Fruit fly (Drosophila melanogaster) whole organism, embryonic: ENCODE data around the gene RIOK2.

Experiments
- Abd-B ChIP-seq: fragments of 200-800 bp; sonication (Bioruptor generic); optimal IDR thresholded peaks from 2 replicates; lab custom pipeline; 2018; ENCODE audit warnings: missing biosample characterization, mild to moderate bottlenecking, missing genetic modification characterization, moderate library complexity
- CG11093 ChIP-seq: fragments of 200-800 bp; sonication (Bioruptor generic); IDR thresholded peaks from 3 replicates; pipeline ENCODE4 v1.3.6; 2022; ENCODE audit warnings: missing biosample characterization, missing genetic modification characterization
- CG11696 ChIP-seq: fragments of 200-800 bp; sonication (Bioruptor generic); IDR thresholded peaks from 2 replicates; pipeline ENCODE4 v1.3.6; 2022; ENCODE audit warnings: missing biosample characterization, missing genetic modification characterization
- CG12236 ChIP-seq: fragments of 200-800 bp; sonication (Bioruptor generic); optimal IDR thresholded peaks from 2 replicates; lab custom pipeline; 2016; ENCODE audit warnings: missing biosample characterization, missing genetic modification characterization
- CG13123 ChIP-seq: fragments of 200-800 bp; sonication (Bioruptor generic); optimal IDR thresholded peaks from 2 replicates; lab custom pipeline; 2016; ENCODE audit warnings: missing biosample characterization, missing genetic modification characterization
- CG13624 ChIP-seq: fragments of 200-800 bp; sonication (Bioruptor generic); optimal IDR thresholded peaks from 2 replicates; lab custom pipeline; 2016; ENCODE audit warnings: missing biosample characterization, missing genetic modification characterization
- CG15073 ChIP-seq: fragments of 200-800 bp; sonication (Bioruptor generic); optimal IDR thresholded peaks from 2 replicates; lab custom pipeline; 2016; ENCODE audit warnings: missing biosample characterization, missing genetic modification characterization
- CG15514 ChIP-seq: fragments of 200-800 bp; sonication (Bioruptor generic); optimal IDR thresholded peaks from 3 replicates; lab custom pipeline; 2017; ENCODE audit warnings: missing biosample characterization, missing genetic modification characterization, mild to moderate bottlenecking, moderate library complexity, missing genetic modification reagents
- CG1602 ChIP-seq: fragments of 200-800 bp; sonication (Bioruptor generic); optimal IDR thresholded peaks from 3 replicates; lab custom pipeline; 2016; ENCODE audit warnings: missing biosample characterization, missing genetic modification characterization
- CG16779 ChIP-seq: fragments of 200-800 bp; sonication (Bioruptor generic); IDR thresholded peaks from 2 replicates; pipeline ENCODE4 v1.3.6; 2022; ENCODE audit warnings: missing biosample characterization, missing genetic modification characterization
- CG17186 ChIP-seq: fragments of 200-800 bp; sonication (Bioruptor generic); optimal IDR thresholded peaks from 3 replicates; lab custom pipeline; 2017; ENCODE audit warnings: missing biosample characterization, missing genetic modification reagents, missing genetic modification characterization
- CG17359 ChIP-seq: fragments of 200-800 bp; sonication (Bioruptor generic); optimal IDR thresholded peaks from 3 replicates; lab custom pipeline; 2018; ENCODE audit warnings: missing biosample characterization, mild to moderate bottlenecking, missing genetic modification characterization, moderate library complexity
- CG2202 ChIP-seq: fragments of 200-800 bp; sonication (Bioruptor generic); optimal IDR thresholded peaks from 2 replicates; lab custom pipeline; 2018; ENCODE audit warnings: missing biosample characterization, mild to moderate bottlenecking, missing genetic modification characterization
- CG3838 ChIP-seq: fragments of 200-800 bp; sonication (Bioruptor generic); optimal IDR thresholded peaks from 3 replicates; lab custom pipeline; 2016; ENCODE audit warnings: missing biosample characterization, missing genetic modification characterization
- CG4282 ChIP-seq: fragments of 200-800 bp; sonication (Bioruptor generic); optimal IDR thresholded peaks from 2 replicates; lab custom pipeline; 2016; ENCODE audit warnings: missing biosample characterization, missing genetic modification characterization
- CG4707 ChIP-seq: fragments of 200-800 bp; sonication (Bioruptor generic); optimal IDR thresholded peaks from 2 replicates; lab custom pipeline; 2018; ENCODE audit warnings: missing biosample characterization, mild to moderate bottlenecking, missing genetic modification characterization, moderate library complexity
- CG6272 ChIP-seq: fragments of 200-800 bp; sonication (Bioruptor generic); IDR thresholded peaks from 2 replicates; pipeline ENCODE4 v1.3.6; 2022; ENCODE audit warnings: missing biosample characterization, missing genetic modification characterization
- CG7928 ChIP-seq: fragments of 200-800 bp; sonication (Bioruptor generic); optimal IDR thresholded peaks from 2 replicates; lab custom pipeline; 2017; ENCODE audit warnings: missing biosample characterization, mild to moderate bottlenecking, missing genetic modification characterization
- CG8924 ChIP-seq: fragments of 200-800 bp; optimal IDR thresholded peaks from 3 replicates; lab custom pipeline; 2019; ENCODE audit warnings: missing biosample characterization, mild to moderate bottlenecking, missing genetic modification characterization, moderate library complexity
- CG8944 ChIP-seq: fragments of 200-800 bp; sonication (Bioruptor generic); optimal IDR thresholded peaks from 3 replicates; lab custom pipeline; 2016; ENCODE audit warnings: missing biosample characterization, missing genetic modification characterization
- CkIIα-i1 ChIP-seq: fragments of 200-800 bp; sonication (Bioruptor generic); IDR thresholded peaks from 2 replicates; pipeline ENCODE4 v1.3.6; 2022; ENCODE audit warnings: missing biosample characterization, missing genetic modification characterization
- D ChIP-seq, 2 experiments: fragments of 200-800 bp in 1 of 2; fragments of >200 bp in 1 of 2; sonication (Bioruptor generic) in 1 of 2; optimal IDR thresholded peaks; 2 replicates in 1 of 2; 3 replicates in 1 of 2; lab custom pipeline; 2017; ENCODE audit warnings: mild to moderate bottlenecking in 1 of 2, missing biosample characterization in 1 of 2, missing genetic modification characterization in 1 of 2, missing genetic modification reagents in 1 of 2
- D19B ChIP-seq: fragments of 200-800 bp; sonication (Bioruptor generic); optimal IDR thresholded peaks from 2 replicates; lab custom pipeline; 2017; ENCODE audit warnings: missing biosample characterization, mild to moderate bottlenecking, missing genetic modification characterization
- Dbx ChIP-seq: fragments of 200-800 bp; sonication (Bioruptor generic); IDR thresholded peaks from 3 replicates; pipeline ENCODE4 v1.3.6; 2022; ENCODE audit warnings: missing biosample characterization, missing genetic modification characterization
- Dp ChIP-seq: fragments of 200-800 bp; sonication (Bioruptor generic); optimal IDR thresholded peaks from 2 replicates; lab custom pipeline; 2018; ENCODE audit warnings: missing biosample characterization, mild to moderate bottlenecking, missing genetic modification characterization, moderate library complexity
- Drgx ChIP-seq: fragments of 200-800 bp; sonication (Bioruptor generic); IDR thresholded peaks from 2 replicates; pipeline ENCODE4 v1.3.6; 2022; ENCODE audit warnings: missing biosample characterization, missing genetic modification characterization
- H15 ChIP-seq: fragments of 200-800 bp; sonication (Bioruptor generic); IDR thresholded peaks from 3 replicates; pipeline ENCODE4 v1.3.6; 2022; ENCODE audit warnings: missing biosample characterization, missing genetic modification characterization
- HLH54F ChIP-seq: fragments of 200-800 bp; sonication (Bioruptor generic); optimal IDR thresholded peaks from 3 replicates; lab custom pipeline; 2016; ENCODE audit warnings: missing biosample characterization, missing genetic modification characterization
- HmgZ ChIP-seq: fragments of 200-800 bp; sonication (Bioruptor generic); optimal IDR thresholded peaks from 2 replicates; lab custom pipeline; 2018; ENCODE audit warnings: missing biosample characterization, mild to moderate bottlenecking, missing genetic modification characterization
- Hsf ChIP-seq: fragments of 200-800 bp; sonication (Bioruptor generic); optimal IDR thresholded peaks from 3 replicates; lab custom pipeline; 2016; ENCODE audit warnings: missing biosample characterization, missing genetic modification characterization
- Med ChIP-seq: fragments of 200-800 bp; sonication (Bioruptor generic); peaks from one replicate; lab custom pipeline; 2016; ENCODE audit warnings: missing biosample characterization, missing genetic modification characterization, mild to moderate bottlenecking, inconsistent platforms, moderate library complexity
- NFAT ChIP-seq: fragments of 200-800 bp; sonication (Bioruptor generic); IDR thresholded peaks from 2 replicates; pipeline ENCODE4 v1.3.6; 2022; ENCODE audit warnings: missing biosample characterization, missing genetic modification characterization
- Oaz ChIP-seq: fragments of 200-800 bp; sonication (Bioruptor generic); IDR thresholded peaks from 2 replicates; pipeline ENCODE4 v1.3.6; 2022; ENCODE audit warnings: missing biosample characterization, missing genetic modification characterization
- Rfx ChIP-seq: fragments of 200-800 bp; sonication (Bioruptor generic); IDR thresholded peaks from 2 replicates; pipeline ENCODE4 v1.3.6; 2022; ENCODE audit warnings: missing biosample characterization, missing genetic modification characterization
- Sry-β ChIP-seq: fragments of 200-800 bp; sonication (Bioruptor generic); optimal IDR thresholded peaks from 2 replicates; lab custom pipeline; 2018; ENCODE audit warnings: missing biosample characterization, mild to moderate bottlenecking, missing genetic modification characterization, moderate library complexity
- Stat92E ChIP-seq, 3 experiments: fragments of >200 bp in 2 of 3; fragments of 200-800 bp in 1 of 3; sonication (Bioruptor generic) in 1 of 3; optimal IDR thresholded peaks; 2 replicates each; lab custom pipeline; 2017 to 2019; ENCODE audit warnings: missing biosample characterization in 3 of 3, missing genetic modification characterization in 3 of 3, mild to moderate bottlenecking in 1 of 3, moderate library complexity in 1 of 3
- Xrp1 ChIP-seq: fragments of 200-800 bp; sonication (Bioruptor generic); IDR thresholded peaks from 2 replicates; pipeline ENCODE4 v1.3.6; 2022; ENCODE audit warnings: missing biosample characterization, missing genetic modification characterization
- ab ChIP-seq: fragments of 200-800 bp; sonication (Bioruptor generic); optimal IDR thresholded peaks from 2 replicates; lab custom pipeline; 2016; ENCODE audit warnings: missing biosample characterization, missing genetic modification characterization
- aop ChIP-seq: fragments of 200-800 bp; sonication (Bioruptor generic); IDR thresholded peaks from 2 replicates; pipeline ENCODE4 v1.3.6; 2022; ENCODE audit warnings: missing biosample characterization, missing genetic modification characterization
- ara ChIP-seq: fragments of 200-800 bp; sonication (Bioruptor generic); IDR thresholded peaks from 2 replicates; pipeline ENCODE4 v1.3.6; 2022; ENCODE audit warnings: missing biosample characterization, missing genetic modification characterization
- crol ChIP-seq: fragments of 200-800 bp; sonication (Bioruptor generic); IDR thresholded peaks from 2 replicates; pipeline ENCODE4 v1.3.6; 2022; ENCODE audit warnings: missing biosample characterization, missing genetic modification characterization
- dan ChIP-seq: fragments of 200-800 bp; sonication (Bioruptor generic); IDR thresholded peaks from 2 replicates; pipeline ENCODE4 v1.3.6; 2022; ENCODE audit warnings: missing biosample characterization, missing genetic modification characterization
- disco-r ChIP-seq: fragments of 200-800 bp; sonication (Bioruptor generic); optimal IDR thresholded peaks from 2 replicates; lab custom pipeline; 2016; ENCODE audit warnings: missing biosample characterization, missing genetic modification characterization
- fd64A ChIP-seq: fragments of 200-800 bp; sonication (Bioruptor generic); optimal IDR thresholded peaks from 3 replicates; lab custom pipeline; 2018; ENCODE audit warnings: missing biosample characterization, mild to moderate bottlenecking, missing genetic modification characterization
- fu2 ChIP-seq: fragments of 200-800 bp; sonication (Bioruptor generic); optimal IDR thresholded peaks from 2 replicates; lab custom pipeline; 2016; ENCODE audit warnings: missing biosample characterization, missing genetic modification characterization
- gcm ChIP-seq: fragments of 200-800 bp; sonication (Bioruptor generic); optimal IDR thresholded peaks from 2 replicates; lab custom pipeline; 2019; ENCODE audit warnings: missing biosample characterization, mild to moderate bottlenecking, missing genetic modification characterization, moderate library complexity
- gfzf ChIP-seq: fragments of 200-800 bp; sonication (Bioruptor generic); optimal IDR thresholded peaks from 2 replicates; lab custom pipeline; 2016; ENCODE audit warnings: missing biosample characterization, mild to moderate bottlenecking, missing genetic modification characterization, moderate library complexity
- hbn ChIP-seq: fragments of 200-800 bp; sonication (Bioruptor generic); IDR thresholded peaks from 2 replicates; pipeline ENCODE4 v1.3.6; 2022; ENCODE audit warnings: missing biosample characterization, missing genetic modification characterization; ENCODE audit not compliant: partially characterized antibody
- lilli ChIP-seq: fragments of 200-800 bp; sonication (Bioruptor generic); optimal IDR thresholded peaks from 3 replicates; lab custom pipeline; 2016; ENCODE audit warnings: missing biosample characterization, missing genetic modification characterization
- pnt ChIP-seq: fragments of 200-800 bp; sonication (Bioruptor generic); optimal IDR thresholded peaks from 3 replicates; lab custom pipeline; 2016; ENCODE audit warnings: missing biosample characterization, missing genetic modification characterization
- unpg ChIP-seq: fragments of 200-800 bp; sonication (Bioruptor generic); optimal IDR thresholded peaks from 3 replicates; lab custom pipeline; 2018; ENCODE audit warnings: missing biosample characterization, mild to moderate bottlenecking, missing genetic modification characterization, moderate library complexity

RIOK2 gene

dm6 chr3R:25262322-25262761 lies 3.3 kb upstream of the RIOK2 start, which contains the start of the genes Kdsr and CG11858 (continued):
- TF ChIP-seq CG2202 (tag; lab: Kevin White, UChicago) (peak; percentile 7), CG3838 (GFP tag; lab: Kevin White, UChicago) (peak; percentile 42), disco-r (peak; percentile 31), CG1602 (GFP tag; lab: Kevin White, UChicago) (peak; percentile 12), CG12236 (GFP tag; lab: Kevin White, UChicago) (no peak), Rfx (GFP tag; lab: Robert Waterston, UW) (peak; percentile 85), ab (GFP tag; lab: Kevin White, UChicago) (no peak), gfzf (GFP tag; lab: Kevin White, UChicago) (peak; percentile 66), ara (GFP tag; lab: Robert Waterston, UW) (peak; percentile 57; the same call in 1 of the 2 replicates), D (optimal IDR thresholded peaks at IDR 0.05; lab: Kevin White, UChicago) (no peak), D (GFP tag; optimal IDR thresholded peaks at IDR 0.05; lab: Kevin White, UChicago) (no peak), Hsf (GFP tag; lab: Kevin White, UChicago) (peak; percentile 70), CkIIα-i1 (GFP tag; lab: Robert Waterston, UW) (no peak), HmgZ (tag; lab: Kevin White, UChicago) (peak; percentile 79), CG15073 (no peak), Dp (GFP tag; lab: Kevin White, UChicago) (peak; percentile 11), Dbx (peak; percentile 61; the same call in 1 of the 3 replicates), Abd-B (no peak), CG13624 (GFP tag; lab: Kevin White, UChicago) (peak; percentile 61), Sry-β (GFP tag; lab: Kevin White, UChicago) (peak; percentile 99), gcm (GFP tag; lab: Kevin White, UChicago) (no peak), dan (GFP tag; lab: Robert Waterston, UW) (no peak), CG8944 (GFP tag; lab: Kevin White, UChicago) (peak; percentile 28), Oaz (GFP tag; lab: Robert Waterston, UW) (no peak), CG17186 (GFP tag; lab: Kevin White, UChicago) (peak; percentile 92), CG13123 (GFP tag; lab: Kevin White, UChicago) (peak; percentile 6), crol (GFP tag; lab: Robert Waterston, UW) (no peak), hbn (GFP tag; lab: Robert Waterston, UW) (peak; percentile 35; the same call in 1 of the 2 replicates), CG8924 (tag; lab: Kevin White, UChicago) (peak; percentile 58), Stat92E (GFP tag; optimal IDR thresholded peaks at IDR 0.05; lab: Kevin White, UChicago) (no peak), aop (GFP tag; lab: Robert Waterston, UW) (no peak), CG4707 (GFP tag; lab: Kevin White, UChicago) (no peak), D19B (no peak), fu2 (GFP tag; lab: Kevin White, UChicago) (peak; percentile 21), CG7928 (no peak), CG4282 (GFP tag; lab: Kevin White, UChicago) (no peak), CG17359 (tag; lab: Kevin White, UChicago) (no peak), CG15514 (peak; percentile 69), Med (GFP tag; lab: Kevin White, UChicago) (peak; percentile 95), pnt (GFP tag; lab: Kevin White, UChicago) (peak; percentile 21), H15 (GFP tag; lab: Robert Waterston, UW) (peak; percentile 74), CG11696 (no peak), HLH54F (GFP tag; lab: Kevin White, UChicago) (peak; percentile 43), unpg (GFP tag; lab: Kevin White, UChicago) (peak; percentile 72), CG11093 (GFP tag; lab: Robert Waterston, UW) (peak; percentile 53; the same call in 1 of the 3 replicates), CG16779 (GFP tag; lab: Robert Waterston, UW) (no peak), Xrp1 (GFP tag; lab: Robert Waterston, UW) (peak; percentile 76), NFAT (GFP tag; lab: Robert Waterston, UW) (peak; percentile 39; the same call in 1 of the 2 replicates), fd64A (GFP tag; lab: Kevin White, UChicago) (no peak), lilli (GFP tag; lab: Kevin White, UChicago) (peak; percentile 83), Drgx (GFP tag; lab: Robert Waterston, UW) (peak; percentile 52), CG6272 (GFP tag; lab: Robert Waterston, UW) (peak; percentile 32; the same call in 1 of the 2 replicates)
